Fruit fly (Drosophila melanogaster) whole organism, embryonic: Measurements from ENCODE around the gene Vajk3.

Experiments
- CG10267 ChIP-seq: fragments of 200-800 bp; sonication (Bioruptor generic); optimal IDR thresholded peaks from 2 replicates; lab custom pipeline; 2018; ENCODE audit warnings: missing biosample characterization, mild to moderate bottlenecking, missing genetic modification characterization, moderate library complexity
- CG10462 ChIP-seq: fragments of 200-800 bp; sonication (Bioruptor generic); optimal IDR thresholded peaks from 2 replicates; lab custom pipeline; 2016; ENCODE audit warnings: missing biosample characterization, missing genetic modification characterization
- CG10654 ChIP-seq: fragments of 200-800 bp; sonication (Bioruptor generic); optimal IDR thresholded peaks from 2 replicates; lab custom pipeline; 2016; ENCODE audit warnings: missing biosample characterization, missing genetic modification characterization
- CG11504 ChIP-seq: fragments of 200-800 bp; sonication (Bioruptor generic); optimal IDR thresholded peaks from 3 replicates; lab custom pipeline; 2019; ENCODE audit warnings: missing biosample characterization, mild to moderate bottlenecking, missing genetic modification characterization, moderate library complexity
- CG11696 ChIP-seq: fragments of 200-800 bp; sonication (Bioruptor generic); IDR thresholded peaks from 2 replicates; pipeline ENCODE4 v1.3.6; 2022; ENCODE audit warnings: missing biosample characterization, missing genetic modification characterization
- CG12659 ChIP-seq: fragments of 200-800 bp; sonication (Bioruptor generic); optimal IDR thresholded peaks from 3 replicates; lab custom pipeline; 2017; ENCODE audit warnings: mild to moderate bottlenecking, missing biosample characterization, missing genetic modification reagents, missing genetic modification characterization
- CG13894 ChIP-seq: fragments of 200-800 bp; sonication (Bioruptor generic); optimal IDR thresholded peaks from 3 replicates; lab custom pipeline; 2018; ENCODE audit warnings: missing biosample characterization, mild to moderate bottlenecking, missing genetic modification characterization, moderate library complexity
- CG14667 ChIP-seq: fragments of 200-800 bp; sonication (Bioruptor generic); IDR thresholded peaks from 2 replicates; pipeline ENCODE4 v1.3.6; 2022; ENCODE audit warnings: missing biosample characterization, missing genetic modification characterization
- CG15269 ChIP-seq: fragments of 200-800 bp; sonication (Bioruptor generic); optimal IDR thresholded peaks from 2 replicates; lab custom pipeline; 2018; ENCODE audit warnings: missing biosample characterization, mild to moderate bottlenecking, missing genetic modification characterization, moderate library complexity
- CG15696 ChIP-seq: fragments of 200-800 bp; sonication (Bioruptor generic); optimal IDR thresholded peaks from 2 replicates; lab custom pipeline; 2019; ENCODE audit warnings: missing biosample characterization, mild to moderate bottlenecking, missing genetic modification characterization, moderate library complexity
- CG16813 ChIP-seq: fragments of 200-800 bp; sonication (Bioruptor generic); IDR thresholded peaks from 3 replicates; pipeline ENCODE4 v1.3.6; 2022; ENCODE audit warnings: missing biosample characterization, missing genetic modification characterization; ENCODE audit not compliant: partially characterized antibody
- CG16863 ChIP-seq: fragments of 200-800 bp; sonication (Bioruptor generic); optimal IDR thresholded peaks from 3 replicates; lab custom pipeline; 2016; ENCODE audit warnings: missing biosample characterization, missing genetic modification characterization
- CG17802 ChIP-seq: fragments of 200-800 bp; sonication (Bioruptor generic); optimal IDR thresholded peaks from 2 replicates; lab custom pipeline; 2018; ENCODE audit warnings: missing biosample characterization, mild to moderate bottlenecking, missing genetic modification characterization, moderate library complexity
- CG30431 ChIP-seq: fragments of 200-800 bp; sonication (Bioruptor generic); optimal IDR thresholded peaks from 2 replicates; lab custom pipeline; 2017; ENCODE audit warnings: missing biosample characterization, missing genetic modification characterization
- CG33213 ChIP-seq: fragments of 200-800 bp; sonication (Bioruptor generic); optimal IDR thresholded peaks from 3 replicates; lab custom pipeline; 2016; ENCODE audit warnings: missing biosample characterization, missing genetic modification characterization
- CG34422 ChIP-seq: fragments of 200-800 bp; sonication (Bioruptor generic); IDR thresholded peaks from 3 replicates; pipeline ENCODE4 v1.3.6; 2022; ENCODE audit warnings: missing biosample characterization, missing genetic modification characterization
- CG7786 ChIP-seq: fragments of 200-800 bp; sonication (Bioruptor generic); optimal IDR thresholded peaks from 2 replicates; lab custom pipeline; 2016; ENCODE audit warnings: missing biosample characterization, missing genetic modification characterization
- CG8089 ChIP-seq: fragments of 200-800 bp; sonication (Bioruptor generic); optimal IDR thresholded peaks from 3 replicates; lab custom pipeline; 2016; ENCODE audit warnings: missing biosample characterization, missing genetic modification characterization
- CG8388 ChIP-seq: fragments of 200-800 bp; sonication (Bioruptor generic); optimal IDR thresholded peaks from 2 replicates; lab custom pipeline; 2019; ENCODE audit warnings: missing biosample characterization, mild to moderate bottlenecking, missing genetic modification characterization, moderate library complexity
- CG8924 ChIP-seq: fragments of 200-800 bp; optimal IDR thresholded peaks from 3 replicates; lab custom pipeline; 2019; ENCODE audit warnings: missing biosample characterization, mild to moderate bottlenecking, missing genetic modification characterization, moderate library complexity
- CTCF ChIP-seq: fragments of 200-800 bp; sonication (Bioruptor generic); optimal IDR thresholded peaks from 2 replicates; lab custom pipeline; 2017; ENCODE audit warnings: missing biosample characterization, mild to moderate bottlenecking, missing genetic modification characterization, moderate library complexity
- D ChIP-seq, 2 experiments: fragments of 200-800 bp in 1 of 2; fragments of >200 bp in 1 of 2; sonication (Bioruptor generic) in 1 of 2; optimal IDR thresholded peaks; 2 replicates in 1 of 2; 3 replicates in 1 of 2; lab custom pipeline; 2017; ENCODE audit warnings: mild to moderate bottlenecking in 1 of 2, missing biosample characterization in 1 of 2, missing genetic modification characterization in 1 of 2, missing genetic modification reagents in 1 of 2
- D19B ChIP-seq: fragments of 200-800 bp; sonication (Bioruptor generic); optimal IDR thresholded peaks from 2 replicates; lab custom pipeline; 2017; ENCODE audit warnings: missing biosample characterization, mild to moderate bottlenecking, missing genetic modification characterization
- E2f2 ChIP-seq: fragments of 200-800 bp; sonication (Bioruptor generic); IDR thresholded peaks from 2 replicates; pipeline ENCODE4 v1.3.6; 2022; ENCODE audit warnings: missing biosample characterization, missing genetic modification characterization
- Fer1 ChIP-seq: fragments of 200-800 bp; sonication (Bioruptor generic); optimal IDR thresholded peaks from 2 replicates; lab custom pipeline; 2017; ENCODE audit warnings: missing biosample characterization, mild to moderate bottlenecking, missing genetic modification characterization
- HLHmδ ChIP-seq: fragments of 200-800 bp; sonication (Bioruptor generic); optimal IDR thresholded peaks from 2 replicates; lab custom pipeline; 2018; ENCODE audit warnings: missing biosample characterization, mild to moderate bottlenecking, missing genetic modification characterization, moderate library complexity
- MTF-1 ChIP-seq: fragments of 200-800 bp; sonication (Bioruptor generic); optimal IDR thresholded peaks from 2 replicates; lab custom pipeline; 2018; ENCODE audit warnings: missing biosample characterization, mild to moderate bottlenecking, missing genetic modification characterization, borderline replicate concordance
- Pdp1 ChIP-seq, 2 experiments: fragments of 200-800 bp; sonication (Bioruptor generic); optimal IDR thresholded peaks; 3 replicates each; lab custom pipeline; 2016; ENCODE audit warnings: missing biosample characterization in 2 of 2, missing genetic modification characterization in 2 of 2, mild to moderate bottlenecking in 1 of 2, moderate library complexity in 1 of 2
- Six4 ChIP-seq: fragments of 200-800 bp; sonication (Bioruptor generic); optimal IDR thresholded peaks from 2 replicates; lab custom pipeline; 2016; ENCODE audit warnings: missing biosample characterization, missing genetic modification characterization
- Sox100B ChIP-seq: fragments of 200-800 bp; sonication (Bioruptor generic); optimal IDR thresholded peaks from 3 replicates; lab custom pipeline; 2018; ENCODE audit warnings: missing biosample characterization, mild to moderate bottlenecking, missing genetic modification characterization
- Sry-δ ChIP-seq: fragments of 200-800 bp; sonication (Bioruptor generic); optimal IDR thresholded peaks from 2 replicates; lab custom pipeline; 2016; ENCODE audit warnings: missing biosample characterization, missing genetic modification characterization
- Vsx1 ChIP-seq: fragments of 200-800 bp; sonication (Bioruptor generic); optimal IDR thresholded peaks from 2 replicates; lab custom pipeline; 2017; ENCODE audit warnings: missing biosample characterization, mild to moderate bottlenecking, missing genetic modification characterization, missing genetic modification reagents
- Xbp1 ChIP-seq: fragments of 200-800 bp; sonication (Bioruptor generic); optimal IDR thresholded peaks from 3 replicates; lab custom pipeline; 2016; ENCODE audit warnings: missing biosample characterization, mild to moderate bottlenecking, missing genetic modification characterization
- ara ChIP-seq: fragments of 200-800 bp; sonication (Bioruptor generic); IDR thresholded peaks from 2 replicates; pipeline ENCODE4 v1.3.6; 2022; ENCODE audit warnings: missing biosample characterization, missing genetic modification characterization
- ci ChIP-seq: fragments of 200-800 bp; sonication (Bioruptor generic); IDR thresholded peaks from 3 replicates; pipeline ENCODE4 v1.3.6; 2022; ENCODE audit warnings: missing biosample characterization, missing genetic modification characterization
- dati ChIP-seq: fragments of 200-800 bp; sonication (Bioruptor generic); IDR thresholded peaks from 2 replicates; pipeline ENCODE4 v1.3.6; 2022; ENCODE audit warnings: missing biosample characterization, missing genetic modification characterization
- ewg ChIP-seq: fragments of 200-800 bp; sonication (Bioruptor generic); optimal IDR thresholded peaks from 3 replicates; lab custom pipeline; 2017; ENCODE audit warnings: mild to moderate bottlenecking, missing biosample characterization, missing genetic modification reagents, missing genetic modification characterization
- exex ChIP-seq: fragments of 200-800 bp; sonication (Bioruptor generic); optimal IDR thresholded peaks from 4 replicates; lab custom pipeline; 2018; ENCODE audit warnings: missing biosample characterization, mild to moderate bottlenecking, missing genetic modification characterization, moderate library complexity
- gfzf ChIP-seq: fragments of 200-800 bp; sonication (Bioruptor generic); optimal IDR thresholded peaks from 2 replicates; lab custom pipeline; 2016; ENCODE audit warnings: missing biosample characterization, mild to moderate bottlenecking, missing genetic modification characterization, moderate library complexity
- grn ChIP-seq: fragments of 200-800 bp; sonication (Bioruptor generic); optimal IDR thresholded peaks from 3 replicates; lab custom pipeline; 2017; ENCODE audit warnings: missing biosample characterization, missing genetic modification characterization
- h ChIP-seq: fragments of >200 bp; optimal IDR thresholded peaks from 2 replicates; lab custom pipeline; 2017
- kah ChIP-seq: fragments of 200-800 bp; sonication (Bioruptor generic); optimal IDR thresholded peaks from 2 replicates; lab custom pipeline; 2018; ENCODE audit warnings: missing biosample characterization, mild to moderate bottlenecking, missing genetic modification characterization
- ken ChIP-seq: fragments of 200-800 bp; sonication (Bioruptor generic); IDR thresholded peaks from 3 replicates; pipeline ENCODE4 v1.3.6; 2022; ENCODE audit warnings: missing biosample characterization, missing genetic modification characterization
- nmo ChIP-seq: fragments of 200-800 bp; sonication (Bioruptor generic); optimal IDR thresholded peaks from 2 replicates; lab custom pipeline; 2018; ENCODE audit warnings: missing biosample characterization, mild to moderate bottlenecking, missing genetic modification characterization, moderate library complexity
- ranshi ChIP-seq: fragments of 200-800 bp; sonication (Bioruptor generic); IDR thresholded peaks from 2 replicates; pipeline ENCODE4 v1.3.6; 2022; ENCODE audit warnings: missing biosample characterization, missing genetic modification characterization
- row ChIP-seq: fragments of 200-800 bp; sonication (Bioruptor generic); IDR thresholded peaks from 3 replicates; pipeline ENCODE4 v1.3.6; 2022; ENCODE audit warnings: missing biosample characterization, missing genetic modification characterization
- tio ChIP-seq: fragments of 200-800 bp; sonication (Bioruptor generic); optimal IDR thresholded peaks from 2 replicates; lab custom pipeline; 2017; ENCODE audit warnings: missing biosample characterization, missing genetic modification characterization, inconsistent platforms
- toy ChIP-seq: fragments of 200-800 bp; sonication (Bioruptor generic); IDR thresholded peaks from 2 replicates; pipeline ENCODE4 v1.3.6; 2022; ENCODE audit warnings: missing biosample characterization, missing genetic modification characterization
- zen ChIP-seq: fragments of 200-800 bp; sonication (Bioruptor generic); optimal IDR thresholded peaks from 3 replicates; lab custom pipeline; 2018; ENCODE audit warnings: missing biosample characterization, mild to moderate bottlenecking, missing genetic modification characterization, moderate library complexity
- zfh2 ChIP-seq: fragments of 200-800 bp; sonication (Bioruptor generic); optimal IDR thresholded peaks from 2 replicates; lab custom pipeline; 2016; ENCODE audit warnings: missing biosample characterization, missing genetic modification characterization

Gene Vajk3

DNA sequence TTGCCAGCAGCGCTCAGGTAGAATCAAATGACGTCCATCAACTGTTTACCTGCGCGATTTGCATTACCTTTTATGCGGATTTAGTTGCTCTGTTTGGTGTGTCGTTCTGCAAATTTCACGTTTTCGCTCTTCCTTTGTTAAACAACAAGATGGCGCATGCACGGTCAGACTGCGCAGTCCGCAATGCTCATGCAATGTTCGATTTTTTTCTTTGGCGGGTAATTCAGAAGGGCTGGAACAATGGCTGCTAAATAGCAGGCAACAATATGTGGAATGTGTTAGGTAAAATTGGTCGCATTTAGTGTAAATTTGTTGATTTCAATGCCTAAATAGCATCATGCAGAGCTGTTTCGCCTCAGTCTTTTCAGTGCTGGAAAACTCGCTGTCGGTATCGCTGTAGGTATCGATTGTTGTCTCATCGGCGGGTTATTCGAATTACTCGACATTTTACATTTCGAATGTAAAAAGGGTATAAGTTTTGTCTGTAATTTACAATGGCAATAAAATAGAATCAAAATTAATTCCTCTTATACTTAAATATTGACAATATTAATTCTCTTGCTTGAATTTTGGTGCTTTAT is 42.9 kb downstream of the Vajk3 start, which contains the start of gene Smg5 (continued):
- TF ChIP-seq ara (GFP tag; lab: Robert Waterston, UW) (peak; percentile 96), grn (peak; percentile 10), nmo (GFP tag; lab: Kevin White, UChicago) (peak; percentile 96), D19B (GFP tag; lab: Kevin White, UChicago) (no peak), CG10462 (GFP tag; lab: Kevin White, UChicago) (peak; percentile 41), kah (GFP tag; lab: Kevin White, UChicago) (no peak), CG17802 (tag; lab: Kevin White, UChicago) (peak; percentile 90), tio (GFP tag; lab: Kevin White, UChicago) (no peak), exex (tag; lab: Kevin White, UChicago) (peak; percentile 7), ranshi (GFP tag; lab: Robert Waterston, UW) (peak; percentile 90), CG8388 (GFP tag; lab: Kevin White, UChicago) (peak; percentile 75), gfzf (GFP tag; lab: Kevin White, UChicago) (peak; percentile 48), CG34422 (GFP tag; lab: Robert Waterston, UW) (peak; percentile 98), ci (peak; percentile 97), CG11696 (no peak), CG10267 (peak; percentile 98), CG13894 (no peak), CG11504 (tag; lab: Kevin White, UChicago) (peak; percentile 27), E2f2 (peak; percentile 98), CG30431 (GFP tag; lab: Kevin White, UChicago) (peak; percentile 89), dati (GFP tag; lab: Robert Waterston, UW) (peak; percentile 58; the same call in 1 of the 2 replicates), D (optimal IDR thresholded peaks at IDR 0.05; lab: Kevin White, UChicago) (peak; percentile 97), D (GFP tag; optimal IDR thresholded peaks at IDR 0.05; lab: Kevin White, UChicago) (peak; percentile 89), Xbp1 (GFP tag; lab: Kevin White, UChicago) (peak; percentile 98), row (GFP tag; lab: Robert Waterston, UW) (peak; percentile 96), CG14667 (peak; percentile 85), CG15696 (tag; lab: Kevin White, UChicago) (peak; percentile 97), CG7786 (GFP tag; lab: Kevin White, UChicago) (peak; percentile 97), ken (GFP tag; lab: Robert Waterston, UW) (peak; percentile 99), CG15269 (tag; lab: Kevin White, UChicago) (peak; percentile 80), Six4 (GFP tag; lab: Kevin White, UChicago) (peak; percentile 85), Fer1 (peak; percentile 78), zen (peak; percentile 99), CG33213 (GFP tag; lab: Kevin White, UChicago) (peak; percentile 96), CTCF (GFP tag; lab: Kevin White, UChicago) (peak; percentile 42), zfh2 (GFP tag; lab: Kevin White, UChicago) (peak; percentile 98), CG16813 (GFP tag; lab: Robert Waterston, UW) (peak; percentile 93), Vsx1 (GFP tag; lab: Kevin White, UChicago) (no peak), CG8089 (GFP tag; lab: Kevin White, UChicago) (peak; percentile 96), CG16863 (GFP tag; lab: Kevin White, UChicago) (peak; percentile 96), Sry-δ (GFP tag; lab: Kevin White, UChicago) (peak; percentile 82), Sox100B (GFP tag; lab: Kevin White, UChicago) (no peak), toy (GFP tag; lab: Robert Waterston, UW) (peak; percentile 80), CG12659 (GFP tag; lab: Kevin White, UChicago) (peak; percentile 95), ewg (GFP tag; lab: Kevin White, UChicago) (peak; percentile 97), HLHmδ (GFP tag; lab: Kevin White, UChicago) (peak; percentile 4), h (lab: Kevin White, UChicago) (no peak), CG10654 (peak; percentile 91), CG8924 (tag; lab: Kevin White, UChicago) (peak; percentile 92), Pdp1 (GFP tag; optimal IDR thresholded peaks at IDR 0.05; lab: Kevin White, UChicago) (peak; percentile 87 to 92), MTF-1 (GFP tag; lab: Kevin White, UChicago) (no peak)
